Worm (Caenorhabditis elegans): Measurements from ENCODE around the gene C16H3.3.

- TF ChIP-seq him-1 (tag; optimal IDR thresholded peaks at IDR 0.05) (no peak), W03F9.2 (tag; optimal IDR thresholded peaks at IDR 0.05) (no peak), dao-5 (tag; optimal IDR thresholded peaks at IDR 0.05) (no peak)
Observed at ce11 chrX:17640790-17641189, 30.9 kb upstream of the C16H3.3 start, which contains the start of gene H18N23.2.
